Worm (Caenorhabditis elegans) whole organism, L3 larva: ENCODE results near the gene vps-54.

Experiments
- elt-3 ChIP-seq, 3 experiments: fragments of 150-350 bp in 1 of 3; sonication (generic microtip) in 2 of 3; optimal IDR thresholded peaks; 2 replicates in 2 of 3; 4 replicates in 1 of 3; lab custom pipeline; 2014 to 2017; ENCODE audit warnings: missing biosample characterization in 3 of 3, missing genetic modification characterization in 3 of 3
- fos-1 ChIP-seq: fragments of 150-350 bp; optimal IDR thresholded peaks from 2 replicates; lab custom pipeline; 2014; ENCODE audit warnings: missing biosample characterization, missing genetic modification characterization
- jun-1 ChIP-seq: fragments of 150-350 bp; optimal IDR thresholded peaks from 2 replicates; lab custom pipeline; 2014; ENCODE audit warnings: missing biosample characterization, missing genetic modification reagents, missing genetic modification characterization
- lin-15B ChIP-seq: fragments of 150-350 bp; optimal IDR thresholded peaks from 2 replicates; lab custom pipeline; 2014; ENCODE audit warnings: missing biosample characterization, missing genetic modification characterization
- mml-1 ChIP-seq: fragments of 150-350 bp; sonication (generic microtip); optimal IDR thresholded peaks from 3 replicates; lab custom pipeline; 2014; ENCODE audit warnings: missing biosample characterization, missing genetic modification characterization
- nhr-25 ChIP-seq: sonication (generic microtip); optimal IDR thresholded peaks from 2 replicates; lab custom pipeline; 2017; ENCODE audit warnings: missing biosample characterization, missing genetic modification characterization
- nhr-67 ChIP-seq: fragments of 150-350 bp; optimal IDR thresholded peaks from 2 replicates; lab custom pipeline; 2014; ENCODE audit warnings: missing biosample characterization, missing genetic modification characterization
- nhr-76 ChIP-seq: fragments of 150-350 bp; sonication (generic microtip); optimal IDR thresholded peaks from 5 replicates; lab custom pipeline; 2014; ENCODE audit warnings: missing biosample characterization, missing genetic modification characterization
- pqm-1 ChIP-seq: fragments of 150-350 bp; optimal IDR thresholded peaks from 2 replicates; lab custom pipeline; 2017; ENCODE audit warnings: missing biosample characterization, missing genetic modification characterization, inconsistent platforms
- snpc-4 ChIP-seq: fragments of 150-350 bp; optimal IDR thresholded peaks from 2 replicates; lab custom pipeline; 2014; ENCODE audit warnings: missing biosample characterization, missing genetic modification characterization
- tbx-2 ChIP-seq: sonication (generic microtip); optimal IDR thresholded peaks from 2 replicates; lab custom pipeline; 2016; ENCODE audit warnings: mild to moderate bottlenecking, missing genetic modification characterization, missing compliant biosample characterization
- unc-39 ChIP-seq: sonication (generic microtip); optimal IDR thresholded peaks from 4 replicates; lab custom pipeline; 2017; ENCODE audit warnings: missing biosample characterization, missing genetic modification characterization
- unc-62 ChIP-seq: fragments of 150-350 bp; sonication (generic microtip); optimal IDR thresholded peaks from 4 replicates; lab custom pipeline; 2014; ENCODE audit warnings: missing biosample characterization, missing genetic modification reagents, missing genetic modification characterization

DNA sequence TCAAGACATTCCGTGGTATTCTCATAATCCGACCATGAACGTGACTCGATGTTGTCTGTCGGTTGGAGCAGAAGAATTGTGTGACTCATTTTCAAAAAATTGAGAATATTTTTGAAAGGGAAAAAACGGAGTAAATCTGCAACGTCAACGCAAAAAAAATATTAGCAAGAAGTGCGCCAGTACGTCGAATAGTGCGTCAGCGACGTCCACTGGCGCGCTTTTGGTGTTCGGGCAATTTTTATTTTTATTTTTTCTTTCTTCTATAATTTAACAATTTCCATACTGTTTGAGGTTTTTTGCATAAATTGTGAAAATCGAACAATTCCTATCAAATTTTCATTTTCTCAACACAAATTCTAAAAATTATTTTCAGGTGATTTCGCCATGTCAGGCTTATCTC, 2.7 kb upstream of the vps-54 start, which contains the start of the genes erh-1 and lpd-9:
- TF ChIP-seq mml-1 (tag; lab: Kevin White, UChicago) (no peak), lin-15B (peak; percentile 72), elt-3 (tag; optimal IDR thresholded peaks at IDR 0.05; lab: Kevin White, UChicago) (no peak), nhr-67 (tag; lab: Kevin White, UChicago) (no peak), nhr-76 (tag; lab: Kevin White, UChicago) (no peak), fos-1 (no peak), unc-62 (GFP tag; lab: Kevin White, UChicago) (no peak), pqm-1 (peak; percentile 48), tbx-2 (no peak), jun-1 (tag; lab: Kevin White, UChicago) (no peak), snpc-4 (tag; lab: Kevin White, UChicago) (peak; percentile 68), nhr-25 (tag; lab: Kevin White, UChicago) (peak; percentile 33), unc-39 (tag; lab: Kevin White, UChicago) (no peak)
